Worm (Caenorhabditis elegans): Measurements from ENCODE around the gene W09H1.3.

DNA sequence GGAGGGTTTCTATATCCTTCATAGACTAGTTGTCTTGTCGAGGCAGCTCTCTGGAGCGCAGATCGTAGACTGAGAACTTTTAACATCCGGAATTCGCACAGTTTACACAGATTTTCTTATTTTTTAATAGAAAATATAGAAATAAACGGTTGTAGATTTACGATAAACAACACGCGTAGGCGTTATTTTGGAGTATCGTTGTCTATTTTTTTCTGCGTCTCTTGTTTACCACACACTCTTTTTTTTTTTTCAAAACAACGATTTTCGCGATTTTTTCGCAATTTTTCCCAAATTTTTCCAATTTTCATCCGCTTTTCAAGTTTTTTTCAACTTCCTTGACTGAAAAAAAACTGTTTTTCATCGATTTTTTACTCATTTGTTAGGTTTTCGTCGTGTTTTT, 3.0 kb downstream of the W09H1.3 start, which contains the start of gene mecr-1:
- TF ChIP-seq cog-1 (tag; optimal IDR thresholded peaks at IDR 0.05) (no peak), T22C8.4 (GFP tag; IDR thresholded peaks at IDR 0.05) (no peak), med-1 (GFP tag; optimal IDR thresholded peaks at IDR 0.05; ENCODE audit: insufficient read depth) (no peak), ztf-29 (GFP tag; IDR thresholded peaks at IDR 0.05) (no peak), flt-1 (GFP tag; IDR thresholded peaks at IDR 0.05) (no peak), ztf-23 (GFP tag; IDR thresholded peaks at IDR 0.05) (no peak)
